Fruit fly (Drosophila melanogaster): ENCODE measurements around the gene Cyp4s3.

Cyp4s3 gene

DNA sequence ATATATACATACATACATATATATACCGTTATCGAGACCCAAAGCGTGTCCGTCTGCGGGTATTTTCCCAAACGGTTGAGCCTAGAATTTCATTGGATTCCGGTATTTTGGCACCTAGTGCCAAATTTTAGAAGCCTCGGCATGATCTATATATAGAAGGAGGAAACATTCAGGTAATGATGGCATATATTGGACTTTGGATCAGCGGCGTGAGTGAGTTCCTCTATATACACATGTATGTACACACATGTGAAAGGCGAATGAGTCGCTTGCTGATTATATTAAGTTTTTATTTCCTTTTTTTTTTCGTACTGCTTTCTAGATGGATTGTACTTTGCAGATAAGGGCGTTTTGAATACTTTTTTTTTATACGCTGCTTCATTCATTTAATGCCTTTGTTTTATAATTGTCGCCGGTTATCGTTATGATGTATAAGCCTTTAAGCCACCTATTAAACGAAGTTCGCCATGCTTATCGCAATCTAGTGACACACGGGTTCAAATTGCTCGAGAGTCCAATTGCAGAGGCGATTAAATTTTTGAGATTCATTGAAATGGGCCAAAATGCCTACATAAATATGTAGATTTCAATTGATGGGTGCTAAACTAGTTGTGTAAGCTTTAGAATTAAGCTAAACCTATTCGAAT is 37.1 kb downstream of the Cyp4s3 start (continued):
- TF ChIP-seq chinmo (GFP tag; IDR thresholded peaks at IDR 0.05; ENCODE audit: partially characterized antibody) (0 out of 4 replicates have a peak, but pooled peaks have one; percentile 44), eve (GFP tag; optimal IDR thresholded peaks at IDR 0.05) (peak in 1 of 2 experiments; percentile 25), nom (GFP tag; optimal IDR thresholded peaks at IDR 0.05) (peak; percentile 93), CG12744 (GFP tag; optimal IDR thresholded peaks at IDR 0.05) (no peak), peb (GFP tag; IDR thresholded peaks at IDR 0.05) (no peak)

DNA sequence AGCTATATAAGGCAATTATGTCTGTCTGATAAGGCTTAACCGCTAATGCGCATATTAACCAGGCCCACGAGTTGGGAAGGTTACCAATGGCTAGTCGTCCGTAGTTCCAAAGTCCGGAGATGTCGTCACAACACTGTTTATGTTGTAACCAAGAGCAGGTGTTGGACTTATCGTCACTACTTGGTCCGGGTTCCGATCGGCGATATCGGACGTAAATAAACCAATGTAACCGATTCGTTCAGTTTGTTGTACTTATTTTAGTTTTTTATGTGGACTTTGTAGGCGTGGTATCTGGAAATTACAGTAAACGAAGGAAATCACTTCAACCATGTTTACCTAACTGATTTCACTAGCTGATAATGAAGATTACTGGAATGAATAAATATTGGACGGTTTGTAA is 37.9 kb downstream of the Cyp4s3 start:
- no peak for TF ChIP-seq CG32767 (GFP tag; IDR thresholded peaks at IDR 0.05)
- TF ChIP-seq Nf-YB (GFP tag; optimal IDR thresholded peaks at IDR 0.05) = no peak
- peak; percentile 51 for TF ChIP-seq sug (tag; optimal IDR thresholded peaks at IDR 0.05)
- peak; percentile 14 for TF ChIP-seq CG10209 (GFP tag; optimal IDR thresholded peaks at IDR 0.05)
- TF ChIP-seq CG10431 (GFP tag; optimal IDR thresholded peaks at IDR 0.05) = peak; percentile 44
- TF ChIP-seq CG15696 (tag; optimal IDR thresholded peaks at IDR 0.05) = peak; percentile 29
- peak; percentile 94 for TF ChIP-seq grn (GFP tag; optimal IDR thresholded peaks at IDR 0.05)
- no peak for TF ChIP-seq CG7357 (GFP tag; IDR thresholded peaks at IDR 0.05)
- TF ChIP-seq en (GFP tag; optimal IDR thresholded peaks at IDR 0.05) = no peak
- TF ChIP-seq CG10543 (GFP tag; optimal IDR thresholded peaks at IDR 0.05) = peak; percentile 66
- peak; percentile 55 for TF ChIP-seq CG7745 (tag; optimal IDR thresholded peaks at IDR 0.05)
- no peak for TF ChIP-seq CG4404 (GFP tag; IDR thresholded peaks at IDR 0.05)
- TF ChIP-seq CG9932 (GFP tag; IDR thresholded peaks at IDR 0.05) = no peak
- no peak for TF ChIP-seq maf-S (GFP tag; optimal IDR thresholded peaks at IDR 0.05)
- TF ChIP-seq CG6654 (GFP tag; optimal IDR thresholded peaks at IDR 0.05) = no peak
- TF ChIP-seq gcm (GFP tag; optimal IDR thresholded peaks at IDR 0.05) = peak; percentile 8
- no peak for TF ChIP-seq dati (GFP tag; IDR thresholded peaks at IDR 0.05)
- TF ChIP-seq ssp (GFP tag; IDR thresholded peaks at IDR 0.05) = no peak
- TF ChIP-seq ham (GFP tag; IDR thresholded peaks at IDR 0.05) = no peak
- TF ChIP-seq Ada2b (GFP tag; IDR thresholded peaks at IDR 0.05) = no peak
- no peak for TF ChIP-seq Xrp1 (GFP tag; IDR thresholded peaks at IDR 0.05)
- TF ChIP-seq da (GFP tag; optimal IDR thresholded peaks at IDR 0.05) = no peak
- no peak for TF ChIP-seq Antp (GFP tag; optimal IDR thresholded peaks at IDR 0.05)
- TF ChIP-seq CG31441 (GFP tag; IDR thresholded peaks at IDR 0.05) = no peak
- no peak for TF ChIP-seq nerfin-2 (GFP tag; IDR thresholded peaks at IDR 0.05; ENCODE audit: partially characterized antibody)
- no peak for TF ChIP-seq aop (GFP tag; IDR thresholded peaks at IDR 0.05)
- peak; percentile 9 for TF ChIP-seq CG18599 (GFP tag; optimal IDR thresholded peaks at IDR 0.05)
- TF ChIP-seq lmd (GFP tag; IDR thresholded peaks at IDR 0.05) = no peak
- TF ChIP-seq CG10462 (GFP tag; optimal IDR thresholded peaks at IDR 0.05) = no peak
- no peak for TF ChIP-seq nau (GFP tag; optimal IDR thresholded peaks at IDR 0.05)
- peak; percentile 13 for TF ChIP-seq unpg (GFP tag; optimal IDR thresholded peaks at IDR 0.05)
- TF ChIP-seq danr (GFP tag; IDR thresholded peaks at IDR 0.05) = no peak
- TF ChIP-seq CG5180 (GFP tag; optimal IDR thresholded peaks at IDR 0.05) = peak; percentile 47
- TF ChIP-seq CG15601 (tag; optimal IDR thresholded peaks at IDR 0.05) = peak; percentile 71
- TF ChIP-seq CG31365 (tag; optimal IDR thresholded peaks at IDR 0.05) = no peak
- TF ChIP-seq CG17612 (GFP tag; IDR thresholded peaks at IDR 0.05) = no peak
- TF ChIP-seq CG12391 (tag; optimal IDR thresholded peaks at IDR 0.05) = no peak
- TF ChIP-seq Med (GFP tag) = peak; percentile 24
- TF ChIP-seq Side (GFP tag; optimal IDR thresholded peaks at IDR 0.05) = no peak
- TF ChIP-seq Taf1 (GFP tag; IDR thresholded peaks at IDR 0.05) = no peak
- TF ChIP-seq inv (GFP tag; IDR thresholded peaks at IDR 0.05; ENCODE audit: partially characterized antibody) = no peak
- TF ChIP-seq CG3407 (GFP tag; optimal IDR thresholded peaks at IDR 0.05) = peak; percentile 15
- no peak for TF ChIP-seq CG8359 (GFP tag; optimal IDR thresholded peaks at IDR 0.05; ENCODE audit: borderline replicate concordance)
- TF ChIP-seq MBD-R2 (GFP tag; IDR thresholded peaks at IDR 0.05) = no peak

Measured in whole organism, embryonic.